Worm (Caenorhabditis elegans) whole organism, midembryonic: ENCODE data around the gene spp-16.

Source experiments
- T22C8.4 ChIP-seq: fragments of 200-800 bp; sonication (Bioruptor generic); IDR thresholded peaks from 2 replicates; pipeline ENCODE4 v1.3.6; 2022; ENCODE audit warnings: missing genetic modification characterization, missing compliant biosample characterization
- cog-1 ChIP-seq: sonication (generic microtip); optimal IDR thresholded peaks from 2 replicates; lab custom pipeline; 2016; ENCODE audit warnings: missing genetic modification characterization, missing compliant biosample characterization
- klf-2 ChIP-seq: fragments of 200-800 bp; sonication (Bioruptor generic); conservative IDR thresholded peaks from 2 replicates; pipeline ENCODE4 v1.3.6; 2022; ENCODE audit warnings: missing genetic modification reagents, missing genetic modification characterization, missing compliant biosample characterization
- ref-1 ChIP-seq: fragments of 200-800 bp; sonication (Bioruptor generic); conservative IDR thresholded peaks from 2 replicates; pipeline ENCODE4 v1.3.6; 2022; ENCODE audit warnings: missing genetic modification reagents, missing genetic modification characterization, missing compliant biosample characterization
- tab-1 ChIP-seq: fragments of 200-800 bp; sonication (Bioruptor generic); IDR thresholded peaks from 2 replicates; pipeline ENCODE4 v1.3.6; 2022; ENCODE audit warnings: missing genetic modification characterization, missing compliant biosample characterization
- ztf-23 ChIP-seq: fragments of 200-800 bp; sonication (Bioruptor generic); IDR thresholded peaks from 2 replicates; pipeline ENCODE4 v1.3.6; 2022; ENCODE audit warnings: missing genetic modification reagents, missing genetic modification characterization, missing compliant biosample characterization
- ztf-29 ChIP-seq: fragments of 200-800 bp; sonication (Bioruptor generic); IDR thresholded peaks from 2 replicates; pipeline ENCODE4 v1.3.6; 2022; ENCODE audit warnings: missing genetic modification reagents, missing genetic modification characterization, missing compliant biosample characterization

ce11 chrV:10901125-10901524, at the start of gene spp-16:
- TF ChIP-seq cog-1 (tag; lab: Kevin White, UChicago) (no peak), T22C8.4 (GFP tag; lab: Robert Waterston, UW) (no peak), ztf-23 (no peak), ztf-29 (GFP tag; lab: Robert Waterston, UW) (no peak), tab-1 (no peak), klf-2 (GFP tag; lab: Robert Waterston, UW) (no peak), ref-1 (GFP tag; lab: Robert Waterston, UW) (no peak)
